Worm (Caenorhabditis elegans): ENCODE measurements around the gene pals-19.

- no peak for TF ChIP-seq lsy-2 (tag; optimal IDR thresholded peaks at IDR 0.05)
- TF ChIP-seq nhr-28 (tag; optimal IDR thresholded peaks at IDR 0.05), result no peak
- no peak for TF ChIP-seq mab-5 (tag; optimal IDR thresholded peaks at IDR 0.05)
- TF ChIP-seq pha-4 (tag; optimal IDR thresholded peaks at IDR 0.05), result no peak
- TF ChIP-seq lin-13 (tag; optimal IDR thresholded peaks at IDR 0.05), result no peak
- TF ChIP-seq unc-39 (tag; optimal IDR thresholded peaks at IDR 0.05), result no peak
- TF ChIP-seq ces-1 (GFP tag; optimal IDR thresholded peaks at IDR 0.05), result no peak
- TF ChIP-seq nhr-237 (tag; optimal IDR thresholded peaks at IDR 0.05), result no peak
- no peak for TF ChIP-seq tbx-8 (GFP tag; optimal IDR thresholded peaks at IDR 0.05)
- no peak for TF ChIP-seq unc-62 (GFP tag; optimal IDR thresholded peaks at IDR 0.05)
These were observed 15.3 kb downstream of the pals-19 start, which contains the start of gene elc-1 for ce11 chrIII:1417090-1417489.
